Fruit fly (Drosophila melanogaster) whole organism, prepupa: Measurements from ENCODE around the gene wls.

ENCODE experiments used
- Blimp-1 ChIP-seq: fragments of 200-800 bp; sonication (Bioruptor generic); optimal IDR thresholded peaks from 3 replicates; lab custom pipeline; 2017; ENCODE audit warnings: missing biosample characterization, missing genetic modification characterization, mild to moderate bottlenecking, moderate library complexity, missing genetic modification reagents
- CG10631 ChIP-seq: fragments of 200-800 bp; sonication (Bioruptor generic); optimal IDR thresholded peaks from 2 replicates; lab custom pipeline; 2016; ENCODE audit warnings: missing biosample characterization, missing genetic modification characterization
- CG11294 ChIP-seq: fragments of 200-800 bp; sonication (Bioruptor generic); IDR thresholded peaks from 2 replicates; pipeline ENCODE4 v1.3.6; 2022; ENCODE audit warnings: missing biosample characterization, missing genetic modification characterization
- CG15336 ChIP-seq: fragments of 200-800 bp; sonication (Bioruptor generic); IDR thresholded peaks from 2 replicates; pipeline ENCODE4 v1.3.6; 2022; ENCODE audit warnings: missing biosample characterization, missing genetic modification characterization
- CG1621 ChIP-seq: fragments of 200-800 bp; sonication (Bioruptor generic); optimal IDR thresholded peaks from 3 replicates; lab custom pipeline; 2018; ENCODE audit warnings: missing biosample characterization, mild to moderate bottlenecking, missing genetic modification characterization
- CG16779 ChIP-seq: fragments of 200-800 bp; sonication (Bioruptor generic); optimal IDR thresholded peaks from 3 replicates; lab custom pipeline; 2017; ENCODE audit warnings: missing biosample characterization, mild to moderate bottlenecking, missing genetic modification characterization
- CG32006 ChIP-seq: fragments of 200-800 bp; sonication (Bioruptor generic); optimal IDR thresholded peaks from 3 replicates; lab custom pipeline; 2017; ENCODE audit warnings: missing biosample characterization, mild to moderate bottlenecking, missing genetic modification characterization
- CG34406 ChIP-seq: fragments of 200-800 bp; sonication (Bioruptor generic); optimal IDR thresholded peaks from 3 replicates; lab custom pipeline; 2016; ENCODE audit warnings: missing biosample characterization, missing genetic modification characterization
- CG3919 ChIP-seq: fragments of 200-800 bp; sonication (Bioruptor generic); optimal IDR thresholded peaks from 3 replicates; lab custom pipeline; 2016; ENCODE audit warnings: missing biosample characterization, missing genetic modification characterization
- CG4318 ChIP-seq: fragments of 200-800 bp; sonication (Bioruptor generic); optimal IDR thresholded peaks from 3 replicates; lab custom pipeline; 2017; ENCODE audit warnings: missing biosample characterization, mild to moderate bottlenecking, missing genetic modification characterization
- CG6163 ChIP-seq: fragments of 200-800 bp; sonication (Bioruptor generic); IDR thresholded peaks from 3 replicates; pipeline ENCODE4 v1.3.6; 2022; ENCODE audit warnings: missing biosample characterization, missing genetic modification characterization
- CG6276 ChIP-seq: fragments of 200-800 bp; sonication (Bioruptor generic); optimal IDR thresholded peaks from 2 replicates; lab custom pipeline; 2017; ENCODE audit warnings: missing biosample characterization, mild to moderate bottlenecking, missing genetic modification characterization
- CG6792 ChIP-seq: fragments of 200-800 bp; sonication (Bioruptor generic); optimal IDR thresholded peaks from 3 replicates; lab custom pipeline; 2016; ENCODE audit warnings: missing biosample characterization, missing genetic modification characterization
- CG6808 ChIP-seq: fragments of 200-800 bp; sonication (Bioruptor generic); optimal IDR thresholded peaks from 3 replicates; lab custom pipeline; 2017; ENCODE audit warnings: missing biosample characterization, missing genetic modification characterization, mild to moderate bottlenecking, moderate library complexity, missing genetic modification reagents
- CG6854 ChIP-seq: fragments of 200-800 bp; sonication (Bioruptor generic); optimal IDR thresholded peaks from 2 replicates; lab custom pipeline; 2017; ENCODE audit warnings: missing biosample characterization, mild to moderate bottlenecking, missing genetic modification characterization
- CG7368 ChIP-seq: fragments of 200-800 bp; sonication (Bioruptor generic); optimal IDR thresholded peaks from 3 replicates; lab custom pipeline; 2016; ENCODE audit warnings: missing biosample characterization, missing genetic modification characterization
- CG8319 ChIP-seq: fragments of 200-800 bp; sonication (Bioruptor generic); optimal IDR thresholded peaks from 3 replicates; lab custom pipeline; 2016; ENCODE audit warnings: missing biosample characterization, missing genetic modification characterization
- Eip75B ChIP-seq: fragments of 200-800 bp; sonication (Bioruptor generic); optimal IDR thresholded peaks from 3 replicates; lab custom pipeline; 2016; ENCODE audit warnings: missing biosample characterization, missing genetic modification characterization
- Eip78C ChIP-seq: fragments of 200-800 bp; sonication (Bioruptor generic); peaks from one replicate; lab custom pipeline; 2016; ENCODE audit warnings: missing biosample characterization, missing genetic modification characterization
- Eip93F ChIP-seq: fragments of 200-800 bp; sonication (Bioruptor generic); optimal IDR thresholded peaks from 2 replicates; lab custom pipeline; 2016; ENCODE audit warnings: missing biosample characterization, mild to moderate bottlenecking, missing genetic modification characterization
- Ets21C ChIP-seq: fragments of 200-800 bp; sonication (Bioruptor generic); optimal IDR thresholded peaks from 3 replicates; lab custom pipeline; 2016; ENCODE audit warnings: missing biosample characterization, missing genetic modification characterization
- Ets96B ChIP-seq: fragments of 200-800 bp; optimal IDR thresholded peaks from 2 replicates; lab custom pipeline; 2019; ENCODE audit warnings: missing biosample characterization, mild to moderate bottlenecking, missing genetic modification characterization, moderate library complexity
- Gug ChIP-seq: fragments of 200-800 bp; sonication (Bioruptor generic); IDR thresholded peaks from 2 replicates; pipeline ENCODE4 v1.3.6; 2022; ENCODE audit warnings: missing biosample characterization, missing genetic modification characterization
- Hr38 ChIP-seq: sonication (Bioruptor generic); optimal IDR thresholded peaks from 2 replicates; lab custom pipeline; 2016; ENCODE audit warnings: missing biosample characterization, missing genetic modification characterization
- Hr39 ChIP-seq: fragments of 200-800 bp; sonication (Bioruptor generic); optimal IDR thresholded peaks from 2 replicates; lab custom pipeline; 2016; ENCODE audit warnings: missing biosample characterization, missing genetic modification characterization
- Hr4 ChIP-seq: fragments of 200-800 bp; sonication (Bioruptor generic); optimal IDR thresholded peaks from 3 replicates; lab custom pipeline; 2016; ENCODE audit warnings: missing biosample characterization, missing genetic modification characterization
- Lpt ChIP-seq: fragments of 200-800 bp; sonication (Bioruptor generic); optimal IDR thresholded peaks from 3 replicates; lab custom pipeline; 2016; ENCODE audit warnings: missing biosample characterization, missing genetic modification characterization
- Met ChIP-seq: fragments of 200-800 bp; sonication (Bioruptor generic); optimal IDR thresholded peaks from 3 replicates; lab custom pipeline; 2016; ENCODE audit warnings: missing biosample characterization, missing genetic modification characterization
- OdsH ChIP-seq: fragments of 200-800 bp; sonication (Bioruptor generic); optimal IDR thresholded peaks from 3 replicates; lab custom pipeline; 2016; ENCODE audit warnings: missing biosample characterization, missing genetic modification characterization
- Smox ChIP-seq: fragments of 200-800 bp; sonication (Bioruptor generic); optimal IDR thresholded peaks from 3 replicates; lab custom pipeline; 2016; ENCODE audit warnings: missing biosample characterization, missing genetic modification characterization
- Sox15 ChIP-seq: fragments of 200-800 bp; sonication (Bioruptor generic); optimal IDR thresholded peaks from 3 replicates; lab custom pipeline; 2016; ENCODE audit warnings: missing biosample characterization, missing genetic modification characterization
- achi ChIP-seq: fragments of 200-800 bp; sonication (Bioruptor generic); optimal IDR thresholded peaks from 3 replicates; lab custom pipeline; 2016; ENCODE audit warnings: missing biosample characterization, missing genetic modification characterization
- dsx ChIP-seq: fragments of 200-800 bp; optimal IDR thresholded peaks from 3 replicates; lab custom pipeline; 2019; ENCODE audit warnings: missing biosample characterization, mild to moderate bottlenecking, missing genetic modification characterization, moderate library complexity; ENCODE audit not compliant: poor library complexity, severe bottlenecking
- esn ChIP-seq: fragments of 200-800 bp; sonication (Bioruptor generic); optimal IDR thresholded peaks from 2 replicates; lab custom pipeline; 2016; ENCODE audit warnings: missing biosample characterization, mild to moderate bottlenecking, missing genetic modification characterization, moderate library complexity
- fd59A ChIP-seq: fragments of 200-800 bp; sonication (Bioruptor generic); optimal IDR thresholded peaks from 2 replicates; lab custom pipeline; 2017; ENCODE audit warnings: missing biosample characterization, mild to moderate bottlenecking, missing genetic modification characterization, missing genetic modification reagents
- fd85E ChIP-seq: fragments of 200-800 bp; sonication (Bioruptor generic); optimal IDR thresholded peaks from 3 replicates; lab custom pipeline; 2016; ENCODE audit warnings: missing biosample characterization, missing genetic modification characterization
- fkh ChIP-seq: fragments of 200-800 bp; sonication (Bioruptor generic); optimal IDR thresholded peaks from 3 replicates; lab custom pipeline; 2017; ENCODE audit warnings: missing biosample characterization, mild to moderate bottlenecking, missing genetic modification characterization, moderate library complexity
- lz ChIP-seq: fragments of 200-800 bp; sonication (Bioruptor generic); optimal IDR thresholded peaks from 3 replicates; lab custom pipeline; 2016; ENCODE audit warnings: missing biosample characterization, missing genetic modification characterization
- net ChIP-seq: fragments of 200-800 bp; sonication (Bioruptor generic); optimal IDR thresholded peaks from 3 replicates; lab custom pipeline; 2016; ENCODE audit warnings: missing biosample characterization, missing genetic modification characterization
- pdm3 ChIP-seq: fragments of 200-800 bp; sonication (Bioruptor generic); optimal IDR thresholded peaks from 3 replicates; lab custom pipeline; 2016; ENCODE audit warnings: missing biosample characterization, missing genetic modification characterization
- salr ChIP-seq, 2 experiments: fragments of 200-800 bp; sonication (Bioruptor generic); optimal IDR thresholded peaks; 3 replicates each; lab custom pipeline; 2016 to 2018; ENCODE audit warnings: missing biosample characterization in 2 of 2, missing genetic modification characterization in 2 of 2, mild to moderate bottlenecking in 1 of 2
- spab ChIP-seq: fragments of 200-800 bp; sonication (Bioruptor generic); optimal IDR thresholded peaks from 2 replicates; lab custom pipeline; 2017; ENCODE audit warnings: missing biosample characterization, mild to moderate bottlenecking, missing genetic modification characterization, missing genetic modification reagents
- ss ChIP-seq, 2 experiments: fragments of 200-800 bp; sonication (Bioruptor generic); optimal IDR thresholded peaks; 2 replicates in 1 of 2; 3 replicates in 1 of 2; lab custom pipeline; 2017 to 2018; ENCODE audit warnings: mild to moderate bottlenecking in 2 of 2, missing biosample characterization in 2 of 2, missing genetic modification characterization in 2 of 2, moderate library complexity in 1 of 2
- svp ChIP-seq: fragments of 200-800 bp; sonication (Bioruptor generic); peaks from one replicate; lab custom pipeline; 2016; ENCODE audit warnings: missing biosample characterization, missing genetic modification characterization
- topi ChIP-seq: fragments of 200-800 bp; sonication (Bioruptor generic); optimal IDR thresholded peaks from 3 replicates; lab custom pipeline; 2016; ENCODE audit warnings: missing biosample characterization, missing genetic modification characterization
- vri ChIP-seq: fragments of 200-800 bp; sonication (Bioruptor generic); optimal IDR thresholded peaks from 3 replicates; lab custom pipeline; 2016; ENCODE audit warnings: missing biosample characterization, mild to moderate bottlenecking, missing genetic modification characterization

Gene wls

DNA sequence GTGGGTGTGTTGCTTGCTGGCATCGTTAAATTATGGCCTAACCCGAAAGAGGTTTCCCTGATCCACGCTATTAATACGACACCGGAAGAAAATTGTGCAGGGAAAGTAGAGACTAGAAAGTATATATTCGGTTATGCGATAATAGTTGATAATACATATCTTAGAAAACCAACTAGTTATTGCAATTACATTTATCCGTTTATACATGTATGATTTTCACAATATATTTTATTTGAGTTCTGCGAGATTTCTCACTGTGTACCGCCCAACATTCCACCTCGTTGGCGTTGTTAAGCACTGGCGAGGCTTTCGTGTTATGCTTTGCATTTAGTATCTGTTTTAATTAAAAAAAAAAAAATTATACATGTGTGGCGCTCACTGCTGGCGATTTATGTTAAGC is 14.0 kb downstream of the wls start (continued):
- TF ChIP-seq fd59A (GFP tag; lab: Kevin White, UChicago) (no peak), Hr38 (GFP tag; lab: Kevin White, UChicago) (no peak), svp (GFP tag; lab: Kevin White, UChicago) (no peak), dsx (peak; percentile 5), CG34406 (GFP tag; lab: Kevin White, UChicago) (peak; percentile 6), CG8319 (GFP tag; lab: Kevin White, UChicago) (no peak), CG7368 (no peak), salr (GFP tag; optimal IDR thresholded peaks at IDR 0.05; lab: Kevin White, UChicago) (peak in 1 of 2 experiments; percentile 35), CG6276 (GFP tag; lab: Kevin White, UChicago) (peak; percentile 62), Ets96B (tag; lab: Kevin White, UChicago) (no peak), CG6808 (GFP tag; lab: Kevin White, UChicago) (peak; percentile 14), Sox15 (GFP tag; lab: Kevin White, UChicago) (no peak), achi (peak; percentile 59), lz (GFP tag; lab: Kevin White, UChicago) (peak; percentile 20), net (GFP tag; lab: Kevin White, UChicago) (peak; percentile 57), CG11294 (GFP tag; lab: Robert Waterston, UW) (peak; percentile 60), pdm3 (peak; percentile 62), CG32006 (peak; percentile 70), spab (GFP tag; lab: Kevin White, UChicago) (no peak), topi (GFP tag; lab: Kevin White, UChicago) (peak; percentile 16), fkh (GFP tag; lab: Kevin White, UChicago) (no peak), CG10631 (GFP tag; lab: Kevin White, UChicago) (peak; percentile 53), vri (GFP tag; lab: Kevin White, UChicago) (no peak), fd85E (GFP tag; lab: Kevin White, UChicago) (no peak), CG16779 (tag; lab: Kevin White, UChicago) (no peak), CG15336 (peak; percentile 85), CG6792 (no peak), Smox (GFP tag; lab: Kevin White, UChicago) (peak; percentile 26), Hr39 (GFP tag; lab: Kevin White, UChicago) (peak; percentile 37), CG6163 (GFP tag; lab: Robert Waterston, UW) (peak; percentile 70), Hr4 (GFP tag; lab: Kevin White, UChicago) (peak; percentile 71), CG6854 (GFP tag; lab: Kevin White, UChicago) (no peak), Lpt (GFP tag; lab: Kevin White, UChicago) (no peak), CG3919 (peak; percentile 41), Eip93F (GFP tag; lab: Kevin White, UChicago) (no peak), CG4318 (GFP tag; lab: Kevin White, UChicago) (peak; percentile 38), esn (GFP tag; lab: Kevin White, UChicago) (peak; percentile 32), CG1621 (no peak), Met (GFP tag; lab: Kevin White, UChicago) (peak; percentile 43), ss (GFP tag; optimal IDR thresholded peaks at IDR 0.05; lab: Kevin White, UChicago) (no peak)

DNA sequence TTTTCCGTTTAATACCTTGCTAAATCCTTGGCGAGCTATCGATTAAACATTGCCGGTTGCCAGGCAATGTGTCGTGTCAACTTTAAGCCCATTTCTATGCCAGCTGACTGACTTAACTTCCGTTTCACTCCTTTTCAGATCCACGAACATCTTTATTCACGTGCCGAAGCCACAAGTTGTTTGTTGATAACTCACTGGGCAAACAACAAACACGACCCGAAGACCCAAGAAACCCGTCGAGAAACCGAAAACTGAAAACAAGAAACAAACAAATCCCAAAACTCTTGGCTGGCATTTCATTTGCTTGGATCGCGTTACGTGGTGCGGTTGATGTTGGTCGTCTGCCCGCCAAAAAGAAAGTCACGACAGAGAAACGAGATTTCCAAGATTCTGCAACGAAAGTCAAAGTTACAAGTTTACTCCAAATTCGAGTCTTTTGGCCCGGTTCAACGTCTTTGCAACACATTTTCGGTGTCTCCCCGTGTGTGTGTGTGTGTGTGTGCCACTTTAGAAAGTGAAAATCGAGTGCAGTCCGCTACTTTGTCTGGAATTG is 18.6 kb downstream of the wls start, which contains the start of gene CG6216:
Gene CG6216, minus strand, starts transcription at position 51 of the 553 bp plus-strand sequence.
- TF ChIP-seq Eip75B (GFP tag; lab: Kevin White, UChicago): peak; percentile 36
- no peak for TF ChIP-seq Ets21C
- TF ChIP-seq CG6276 (GFP tag; lab: Kevin White, UChicago): peak; percentile 29
- no peak for TF ChIP-seq Gug (GFP tag; lab: Robert Waterston, UW)
- TF ChIP-seq svp (GFP tag; lab: Kevin White, UChicago): peak; percentile 54
- TF ChIP-seq Blimp-1 (GFP tag; lab: Kevin White, UChicago): peak; percentile 99
- peak; percentile 27 for TF ChIP-seq fkh (GFP tag; lab: Kevin White, UChicago)
- peak; percentile 6 for TF ChIP-seq achi
- no peak for TF ChIP-seq CG32006
- no peak for TF ChIP-seq CG6163 (GFP tag; lab: Robert Waterston, UW)
- peak; percentile 40 for TF ChIP-seq Eip78C (GFP tag; lab: Kevin White, UChicago)
- TF ChIP-seq Met (GFP tag; lab: Kevin White, UChicago): peak; percentile 1
- no peak for TF ChIP-seq OdsH (GFP tag; lab: Kevin White, UChicago)
